Worm (Caenorhabditis elegans): Measurements from ENCODE around the gene gba-4.
"Not testable (repeated sequence)": the region's sequence is repeated elsewhere in the genome, so short reads cannot be mapped to it uniquely, and the experiment has no call there.

Gene gba-4

ce11 chrIV:5297436-5298012, 53.2 kb downstream of the gba-4 start, which contains the start of the genes ZK354.6 and msp-113:
ZK354.6 (minus strand) TSS chrIV:5297536.
msp-113 (plus strand) TSS chrIV:5297962.
- no peak for TF ChIP-seq skn-1 (tag; optimal IDR thresholded peaks at IDR 0.05)
- TF ChIP-seq lsy-2 (tag; optimal IDR thresholded peaks at IDR 0.05), result no peak
- peak in 1 of 2 experiments; percentile 27 for TF ChIP-seq unc-62 (GFP tag; optimal IDR thresholded peaks at IDR 0.05 in 1 of 2)
- no peak for TF ChIP-seq unc-62 (tag; optimal IDR thresholded peaks at IDR 0.05)
- no peak for TF ChIP-seq daf-8 (GFP tag; IDR thresholded peaks at IDR 0.05)
- no peak for TF ChIP-seq lin-15B (tag; optimal IDR thresholded peaks at IDR 0.05)
- TF ChIP-seq lin-1 (GFP tag; IDR thresholded peaks at IDR 0.05), result no peak
- TF ChIP-seq duxl-1 (tag; optimal IDR thresholded peaks at IDR 0.05; ENCODE audit: poor library complexity), result no peak
- no peak for TF ChIP-seq spr-1 (tag; optimal IDR thresholded peaks at IDR 0.05)
- TF ChIP-seq spr-3 (GFP tag; optimal IDR thresholded peaks at IDR 0.05), result no peak

ce11 chrIV:5295240-5295639, 55.5 kb downstream of the gba-4 start, which contains the start of gene msp-51:
msp-51 (minus strand) TSS chrIV:5295340.
- not testable (repeated sequence) for TF ChIP-seq ceh-20 (GFP tag; IDR thresholded peaks at IDR 0.05); dpl-1 (GFP tag; optimal IDR thresholded peaks at IDR 0.05); snpc-4 (tag; optimal IDR thresholded peaks at IDR 0.05)

All from whole organism, L4 larva.